Fruit fly (Drosophila melanogaster) whole organism: Measurements from ENCODE around the gene Osi16.

Experiments
- CG8478 ChIP-seq: fragments of >200 bp; optimal IDR thresholded peaks from 2 replicates; lab custom pipeline; 2018; ENCODE audit warnings: inconsistent platforms
- Dll ChIP-seq: fragments of >200 bp; optimal IDR thresholded peaks from 2 replicates; lab custom pipeline; 2017
- EcR ChIP-seq, 2 experiments: fragments of >200 bp; optimal IDR thresholded peaks; 2 replicates each; lab custom pipeline; 2017; ENCODE audit warnings: missing biosample characterization in 2 of 2, missing genetic modification characterization in 2 of 2, missing genetic modification reagents in 2 of 2
- pan ChIP-seq: fragments of >200 bp; optimal IDR thresholded peaks from 2 replicates; lab custom pipeline; 2017
- psq ChIP-seq: fragments of >200 bp; optimal IDR thresholded peaks from 2 replicates; lab custom pipeline; 2017
- usp ChIP-seq: fragments of >200 bp; optimal IDR thresholded peaks from 2 replicates; lab custom pipeline; 2017; ENCODE audit warnings: missing biosample characterization, missing genetic modification characterization, mixed read lengths

Osi16 gene

DNA sequence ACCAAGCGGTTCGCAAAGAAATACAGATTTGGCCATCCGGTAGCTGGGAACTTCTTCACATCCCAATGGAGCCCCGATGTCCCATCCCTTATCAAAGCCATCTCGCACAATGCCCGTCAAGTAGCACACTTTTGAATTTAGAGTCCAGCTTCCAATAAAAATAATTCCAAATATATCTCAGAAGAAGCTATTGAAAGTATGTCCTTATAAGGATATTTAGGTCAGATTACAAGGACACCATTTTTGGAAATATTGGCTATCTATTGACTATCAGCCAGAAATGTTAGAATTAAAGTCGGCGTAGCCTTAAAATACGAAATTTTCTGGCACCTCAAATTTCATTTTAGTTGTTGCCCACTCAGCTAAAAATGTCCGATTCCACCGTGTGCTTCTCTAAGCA, 37.7 kb downstream of the Osi16 start, which contains the start of gene CG10298:
CG10298 (plus strand) TSS at position 301 of the 400 bp plus-strand sequence.
- TF ChIP-seq pan (lab: Kevin White, UChicago) (no peak), usp (GFP tag; lab: Kevin White, UChicago) (no peak), EcR (GFP tag; optimal IDR thresholded peaks at IDR 0.05; lab: Kevin White, UChicago) (no peak), CG8478 (no peak), Dll (lab: Kevin White, UChicago) (no peak), psq (no peak)

dm6 chr3R:6343396-6344239, 38.6 kb downstream of the Osi16 start, which contains the start of gene CG17919:
Gene CG17919, plus strand, starts transcription at chr3R:6344029.
- no peak for TF ChIP-seq usp (GFP tag; lab: Kevin White, UChicago)
- no peak for TF ChIP-seq Dll (lab: Kevin White, UChicago)
- TF ChIP-seq CG8478: no peak
- TF ChIP-seq psq: no peak
- no peak for TF ChIP-seq pan (lab: Kevin White, UChicago)
- TF ChIP-seq EcR (GFP tag; optimal IDR thresholded peaks at IDR 0.05; lab: Kevin White, UChicago): no peak

DNA sequence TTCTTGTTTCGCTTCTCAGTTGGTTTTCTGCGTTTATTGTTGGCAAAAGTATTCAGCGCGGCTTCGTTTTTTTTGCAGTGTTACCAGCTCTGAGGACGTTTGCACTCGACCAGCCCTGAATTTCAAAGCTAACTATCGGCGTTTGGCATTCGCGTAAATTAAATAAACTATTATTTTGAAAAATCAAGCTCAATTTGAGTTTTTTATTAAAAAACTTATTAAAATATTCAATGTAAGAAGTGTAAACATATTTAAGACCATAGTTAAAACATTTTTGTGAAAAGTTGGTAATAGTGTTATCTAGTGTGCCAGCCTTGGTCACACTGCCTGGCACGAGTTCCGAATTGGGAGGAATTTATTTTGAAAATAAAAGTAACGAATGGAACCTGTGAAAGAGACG, 40.8 kb downstream of the Osi16 start, which contains the start of the genes SmD2 and CG18048:
SmD2 (minus strand) TSS at position 98 of the 400 bp plus-strand sequence.
CG18048 (plus strand) TSS at position 298 of the 400 bp plus-strand sequence.
- TF ChIP-seq psq (no peak), Dll (lab: Kevin White, UChicago) (no peak), pan (lab: Kevin White, UChicago) (no peak), usp (GFP tag; lab: Kevin White, UChicago) (no peak), EcR (GFP tag; optimal IDR thresholded peaks at IDR 0.05; lab: Kevin White, UChicago) (no peak), CG8478 (no peak)

dm6 chr3R:6348943-6349342, 43.9 kb downstream of the Osi16 start, which contains the start of gene Hr83:
Gene Hr83, plus strand, starts transcription at chr3R:6349243.
- TF ChIP-seq usp (GFP tag; lab: Kevin White, UChicago): no peak
- no peak for TF ChIP-seq Dll (lab: Kevin White, UChicago)
- no peak for TF ChIP-seq psq
- no peak for TF ChIP-seq CG8478
- no peak for TF ChIP-seq pan (lab: Kevin White, UChicago)
- TF ChIP-seq EcR (GFP tag; optimal IDR thresholded peaks at IDR 0.05; lab: Kevin White, UChicago): no peak

DNA sequence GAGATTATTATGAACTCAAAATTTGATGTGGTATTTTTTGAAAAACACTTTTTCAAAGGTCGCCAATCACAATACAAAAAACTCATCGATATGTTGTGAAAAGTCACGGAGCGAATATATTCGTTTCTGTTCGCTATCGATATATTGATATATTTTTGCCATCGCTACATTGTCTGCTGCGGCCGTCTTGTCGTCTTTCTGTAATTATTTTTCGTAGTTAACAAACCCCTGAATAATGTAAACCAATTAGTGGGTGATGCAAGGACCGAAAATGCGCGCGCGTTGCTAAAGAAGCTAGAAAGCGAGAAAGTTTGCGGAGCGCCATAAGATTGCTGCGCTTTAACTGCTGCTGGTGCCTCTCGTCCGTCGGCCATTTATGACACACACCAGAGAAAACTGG, 45.7 kb downstream of the Osi16 start, which contains the start of gene Pak:
Pak (plus strand) TSS at position 142 of the 400 bp plus-strand sequence.
- no peak for TF ChIP-seq CG8478
- TF ChIP-seq psq: no peak
- TF ChIP-seq EcR (GFP tag; optimal IDR thresholded peaks at IDR 0.05; lab: Kevin White, UChicago): no peak
- no peak for TF ChIP-seq pan (lab: Kevin White, UChicago)
- no peak for TF ChIP-seq usp (GFP tag; lab: Kevin White, UChicago)
- TF ChIP-seq Dll (lab: Kevin White, UChicago): no peak

DNA sequence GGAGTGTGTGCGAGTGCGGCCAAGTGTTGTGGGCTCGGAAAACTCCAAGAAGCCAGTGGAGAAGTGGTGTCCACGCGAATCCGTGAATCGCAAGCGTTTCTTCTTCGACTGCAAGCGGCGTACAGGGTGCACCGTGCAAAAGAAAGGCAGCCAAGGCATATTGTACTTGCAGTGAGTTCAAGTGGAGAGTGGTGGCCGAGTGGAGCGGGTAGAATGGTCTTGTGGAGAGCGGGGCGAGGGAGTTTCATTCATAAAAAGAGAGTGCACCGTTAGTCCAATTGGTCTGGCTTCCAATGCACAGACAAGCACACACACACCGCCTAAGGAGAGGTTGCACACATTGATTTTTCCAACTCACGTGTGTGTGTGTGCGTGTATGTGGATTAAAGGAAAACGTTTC, 46.1 kb downstream of the Osi16 start:
- TF ChIP-seq CG8478 (no peak), Dll (lab: Kevin White, UChicago) (peak; percentile 23)

- TF ChIP-seq Dll (lab: Kevin White, UChicago): no peak
- TF ChIP-seq psq: no peak
- no peak for TF ChIP-seq pan (lab: Kevin White, UChicago)
- TF ChIP-seq CG8478: no peak
- TF ChIP-seq usp (GFP tag; lab: Kevin White, UChicago): no peak
- no peak for TF ChIP-seq EcR (GFP tag; optimal IDR thresholded peaks at IDR 0.05; lab: Kevin White, UChicago)
Observed at dm6 chr3R:6351696-6352378, 46.8 kb downstream of the Osi16 start.

DNA sequence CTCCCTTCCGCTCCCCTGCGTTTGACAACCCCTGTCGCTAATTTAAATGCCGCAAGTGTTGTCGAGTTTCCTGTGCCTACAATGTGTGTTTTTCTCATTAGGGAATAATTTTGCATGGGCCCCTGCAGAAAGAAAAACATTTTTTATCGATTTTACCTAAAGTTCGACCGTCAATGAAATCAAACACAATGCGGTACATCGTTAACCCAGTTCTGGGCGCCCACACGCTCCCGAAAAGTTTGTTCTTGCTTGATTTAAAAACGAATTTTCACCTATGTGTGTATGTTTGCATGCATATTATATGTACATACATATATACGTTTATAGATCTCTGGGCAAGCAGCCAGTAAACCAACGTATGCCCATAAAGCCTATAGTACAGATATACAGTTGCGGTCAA, 47.4 kb downstream of the Osi16 start:
- TF ChIP-seq CG8478 (no peak), pan (lab: Kevin White, UChicago) (peak; percentile 31), Dll (lab: Kevin White, UChicago) (no peak), EcR (GFP tag; optimal IDR thresholded peaks at IDR 0.05; lab: Kevin White, UChicago) (no peak), usp (GFP tag; lab: Kevin White, UChicago) (no peak)

DNA sequence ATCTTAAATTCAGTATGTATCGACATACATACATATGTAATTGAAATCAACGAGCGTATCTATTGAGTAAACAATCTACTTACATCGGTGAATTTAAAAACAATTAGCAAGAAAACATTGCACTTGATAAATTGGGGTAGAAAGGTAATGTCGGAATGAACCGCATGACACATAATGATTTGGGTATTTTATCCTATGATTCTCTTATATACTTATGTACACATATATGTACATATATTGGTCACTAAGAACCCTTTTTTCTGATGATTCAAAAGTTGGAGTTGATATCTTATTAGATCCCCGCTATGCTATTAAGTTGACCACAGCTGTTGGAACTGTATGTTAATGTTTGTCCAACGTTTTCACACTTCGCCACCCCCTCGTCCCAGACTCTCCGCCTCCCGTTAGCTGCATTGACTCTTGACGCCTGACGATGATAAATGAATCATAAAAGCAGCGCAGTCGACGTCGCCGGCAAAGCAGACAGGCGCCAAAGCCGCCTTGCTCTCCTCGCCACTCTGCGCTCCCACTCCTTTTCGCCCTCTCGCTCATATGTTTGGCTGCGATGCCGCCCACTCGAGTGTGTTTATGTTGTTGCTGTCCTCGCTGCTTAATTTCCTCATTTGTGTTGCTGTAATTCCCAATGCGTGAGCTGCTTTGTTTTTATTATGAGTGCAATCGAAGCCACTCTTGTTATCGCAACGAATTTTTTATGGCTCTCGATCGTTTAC, 48.0 kb downstream of the Osi16 start:
- TF ChIP-seq pan (lab: Kevin White, UChicago): no peak
- TF ChIP-seq usp (GFP tag; lab: Kevin White, UChicago): no peak
- TF ChIP-seq EcR (GFP tag; optimal IDR thresholded peaks at IDR 0.05; lab: Kevin White, UChicago): no peak
- TF ChIP-seq Dll (lab: Kevin White, UChicago): no peak
- TF ChIP-seq psq: no peak
- no peak for TF ChIP-seq CG8478

DNA sequence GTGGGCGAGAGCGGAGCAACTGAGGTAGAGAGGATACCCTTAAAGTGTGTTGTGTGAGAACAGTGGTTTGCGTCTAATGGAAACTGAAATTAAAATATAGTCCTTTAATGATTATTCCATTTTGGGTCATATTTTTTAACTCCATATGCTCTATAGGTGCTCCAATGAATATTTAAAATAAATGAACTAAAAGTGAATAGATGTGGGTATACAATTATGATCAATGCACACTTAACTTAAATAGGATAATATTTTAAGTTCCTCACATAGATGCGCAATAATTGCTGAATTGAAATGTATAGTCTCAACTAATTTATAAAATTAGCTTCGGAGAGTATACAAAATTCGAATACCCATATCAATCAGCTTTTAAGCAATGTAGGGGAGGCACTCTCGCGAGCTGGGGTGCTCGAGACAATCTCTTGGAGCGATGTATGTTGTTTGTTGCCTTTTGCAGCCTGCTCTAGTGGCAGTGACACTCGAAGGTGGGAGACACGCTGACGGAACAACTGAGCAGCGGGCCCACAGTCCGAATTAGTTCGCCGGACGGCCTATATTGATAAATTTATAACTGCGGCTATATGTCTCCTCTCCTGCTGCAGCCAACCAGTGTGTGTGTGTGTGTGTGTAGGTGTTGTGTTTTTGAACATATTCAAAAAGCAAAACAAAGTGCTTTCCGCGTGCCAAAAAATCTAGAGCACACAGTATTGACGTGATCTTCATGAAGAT, 48.7 kb downstream of the Osi16 start:
- TF ChIP-seq CG8478 (no peak), EcR (GFP tag; optimal IDR thresholded peaks at IDR 0.05; lab: Kevin White, UChicago) (no peak), pan (lab: Kevin White, UChicago) (no peak), psq (no peak), usp (GFP tag; lab: Kevin White, UChicago) (no peak), Dll (lab: Kevin White, UChicago) (no peak)

dm6 chr3R:6354408-6354807, 49.4 kb downstream of the Osi16 start:
- TF ChIP-seq CG8478: no peak
- no peak for TF ChIP-seq usp (GFP tag; lab: Kevin White, UChicago)
- no peak for TF ChIP-seq pan (lab: Kevin White, UChicago)
- no peak for TF ChIP-seq Dll (lab: Kevin White, UChicago)
- no peak for TF ChIP-seq psq
- no peak for TF ChIP-seq EcR (GFP tag; optimal IDR thresholded peaks at IDR 0.05; lab: Kevin White, UChicago)
